Worm (Caenorhabditis elegans) whole organism, dauer: ENCODE results near the gene ZK354.7.
"Not testable (repeated sequence)": the region's sequence is repeated elsewhere in the genome, so short reads cannot be mapped to it uniquely, and the experiment has no call there.

Experiments
- unc-62 ChIP-seq: sonication (generic microtip); optimal IDR thresholded peaks from 2 replicates; lab custom pipeline; 2017; ENCODE audit warnings: missing biosample characterization, missing genetic modification reagents, missing genetic modification characterization

Gene ZK354.7

ce11 chrIV:5297436-5298012, 5.4 kb downstream of the ZK354.7 start, which contains the start of the genes ZK354.6 and msp-113:
ZK354.6 (minus strand) TSS chrIV:5297536.
msp-113 (plus strand) TSS chrIV:5297962.
- no peak for TF ChIP-seq unc-62 (GFP tag; lab: Kevin White, UChicago)

ce11 chrIV:5295240-5295639, 7.7 kb downstream of the ZK354.7 start, which contains the start of gene msp-51:
msp-51 (minus strand) TSS chrIV:5295340.
- not testable (repeated sequence) for TF ChIP-seq unc-62 (GFP tag; lab: Kevin White, UChicago)

- TF ChIP-seq unc-62 (GFP tag; lab: Kevin White, UChicago) = no peak
Observed at ce11 chrIV:5294467-5294866, 8.5 kb downstream of the ZK354.7 start.

ce11 chrIV:5291207-5291606, 11.7 kb downstream of the ZK354.7 start:
- TF ChIP-seq unc-62 (GFP tag; lab: Kevin White, UChicago) = no peak

ce11 chrIV:5290547-5290946, 12.4 kb downstream of the ZK354.7 start, which contains the start of gene nlp-47:
nlp-47 (plus strand) TSS chrIV:5290847.
- no peak for TF ChIP-seq unc-62 (GFP tag; lab: Kevin White, UChicago)

ce11 chrIV:5288932-5289331, 14.0 kb downstream of the ZK354.7 start:
- no peak for TF ChIP-seq unc-62 (GFP tag; lab: Kevin White, UChicago)

- no peak for TF ChIP-seq unc-62 (GFP tag; lab: Kevin White, UChicago)
Observed at ce11 chrIV:5287190-5287589, 15.7 kb downstream of the ZK354.7 start.

- TF ChIP-seq unc-62 (GFP tag; lab: Kevin White, UChicago) = no peak
Observed at ce11 chrIV:5281457-5281856, 21.5 kb downstream of the ZK354.7 start.

- TF ChIP-seq unc-62 (GFP tag; lab: Kevin White, UChicago) = no peak
Observed at ce11 chrIV:5277752-5278151, 25.2 kb downstream of the ZK354.7 start, which contains the start of gene F36H12.17. F36H12.17 (minus strand) TSS chrIV:5277852.

ce11 chrIV:5274123-5274581, 28.8 kb downstream of the ZK354.7 start, which contains the start of gene slfl-4:
slfl-4 (plus strand) TSS chrIV:5274531.
- TF ChIP-seq unc-62 (GFP tag; lab: Kevin White, UChicago) = no peak

- no peak for TF ChIP-seq unc-62 (GFP tag; lab: Kevin White, UChicago)
Observed at ce11 chrIV:5273385-5273784, 29.5 kb downstream of the ZK354.7 start.

- TF ChIP-seq unc-62 (GFP tag; lab: Kevin White, UChicago) = no peak
Observed at ce11 chrIV:5272518-5272917, 30.4 kb downstream of the ZK354.7 start, which contains the start of gene F36H12.3. F36H12.3 (plus strand) TSS chrIV:5272818.

ce11 chrIV:5268803-5269202, 34.1 kb downstream of the ZK354.7 start, which contains the start of gene F36H12.4:
F36H12.4 (plus strand) TSS chrIV:5269103.
- no peak for TF ChIP-seq unc-62 (GFP tag; lab: Kevin White, UChicago)

ce11 chrIV:5266474-5266873, 36.5 kb downstream of the ZK354.7 start, which contains the start of gene F36H12.5:
F36H12.5 (plus strand) TSS chrIV:5266774.
- no peak for TF ChIP-seq unc-62 (GFP tag; lab: Kevin White, UChicago)

ce11 chrIV:5260289-5260688, 42.6 kb downstream of the ZK354.7 start, which contains the start of gene msp-19:
msp-19 (plus strand) TSS chrIV:5260589.
- not testable (repeated sequence) for TF ChIP-seq unc-62 (GFP tag; lab: Kevin White, UChicago)

- TF ChIP-seq unc-62 (GFP tag; lab: Kevin White, UChicago) = not testable (repeated sequence)
Observed at ce11 chrIV:5258385-5258784, 44.5 kb downstream of the ZK354.7 start, which contains the start of gene ttbk-2.1. ttbk-2.1 (plus strand) TSS chrIV:5258685.

ce11 chrIV:5256731-5257130, 46.2 kb downstream of the ZK354.7 start, which contains the start of gene F36H12.9:
F36H12.9 (plus strand) TSS chrIV:5257031.
- TF ChIP-seq unc-62 (GFP tag; lab: Kevin White, UChicago) = not testable (repeated sequence)
